Fruit fly (Drosophila melanogaster): ENCODE results near the gene CG8028.
A peak's percentile ranks its signal among the peaks of the same experiment; 100 is the strongest.

Gene CG8028

dm6 chrX:19243379-19243834 is 36.7 kb downstream of the CG8028 start, which contains the start of gene CG7889 (continued):
- peak; percentile 11; the same call in 1 of the 2 replicates for TF ChIP-seq CG13287 (GFP tag; IDR thresholded peaks at IDR 0.05; ENCODE audit: partially characterized antibody)
- no peak for TF ChIP-seq CG16779 (GFP tag; IDR thresholded peaks at IDR 0.05)
- no peak for TF ChIP-seq Chrac-16 (GFP tag; optimal IDR thresholded peaks at IDR 0.05)
- no peak for TF ChIP-seq CG11247 (GFP tag; IDR thresholded peaks at IDR 0.05)
- TF ChIP-seq tin (GFP tag; optimal IDR thresholded peaks at IDR 0.05) = no peak
- peak; percentile 42; the same call in 1 of the 2 replicates for TF ChIP-seq Rfx (GFP tag; IDR thresholded peaks at IDR 0.05)

- peak; percentile 74 for TF ChIP-seq Deaf1 (tag; optimal IDR thresholded peaks at IDR 0.05)
- peak; percentile 66 for TF ChIP-seq sens (GFP tag)
- 0 out of 2 replicates have a peak, but pooled peaks have one; percentile 9 for TF ChIP-seq E2f2 (GFP tag; IDR thresholded peaks at IDR 0.05)
- TF ChIP-seq Pdp1 (GFP tag; optimal IDR thresholded peaks at IDR 0.05) = peak in 1 of 2 experiments; percentile 56
- TF ChIP-seq D19B (GFP tag; optimal IDR thresholded peaks at IDR 0.05) = peak; percentile 37
- TF ChIP-seq lab (GFP tag; optimal IDR thresholded peaks at IDR 0.05) = peak; percentile 10
- peak; percentile 58 for TF ChIP-seq CTCF (GFP tag; optimal IDR thresholded peaks at IDR 0.05)
- TF ChIP-seq Aef1 (GFP tag; IDR thresholded peaks at IDR 0.05) = no peak
- peak; percentile 33 for TF ChIP-seq zf30C (GFP tag; optimal IDR thresholded peaks at IDR 0.05)
- TF ChIP-seq sug (tag; optimal IDR thresholded peaks at IDR 0.05) = peak; percentile 4
- peak; percentile 2 for TF ChIP-seq CG1603 (tag; optimal IDR thresholded peaks at IDR 0.05)
- TF ChIP-seq Meics (GFP tag; optimal IDR thresholded peaks at IDR 0.05) = peak; percentile 29
- peak; percentile 6 for TF ChIP-seq CG3281 (GFP tag; optimal IDR thresholded peaks at IDR 0.05)
- no peak for TF ChIP-seq CG15514 (GFP tag; optimal IDR thresholded peaks at IDR 0.05)
- TF ChIP-seq Bgb (GFP tag; IDR thresholded peaks at IDR 0.05; ENCODE audit: partially characterized antibody) = peak; percentile 25; the same call in 1 of the 2 replicates
- TF ChIP-seq CG8290 (GFP tag; optimal IDR thresholded peaks at IDR 0.05) = peak; percentile 52
- peak in 1 of 2 experiments; percentile 24 for TF ChIP-seq CG8290 (tag; optimal IDR thresholded peaks at IDR 0.05)
- no peak for TF ChIP-seq ac (GFP tag; optimal IDR thresholded peaks at IDR 0.05)
- peak; percentile 72 for TF ChIP-seq Med (GFP tag)
- no peak for TF ChIP-seq BEAF-32 (GFP tag; optimal IDR thresholded peaks at IDR 0.05)
- TF ChIP-seq CG2199 (GFP tag; IDR thresholded peaks at IDR 0.05) = 0 out of 3 replicates have a peak, but pooled peaks have one; percentile 70
- peak; percentile 20 for TF ChIP-seq CG9437 (GFP tag; optimal IDR thresholded peaks at IDR 0.05)
- no peak for TF ChIP-seq CG14050 (GFP tag; IDR thresholded peaks at IDR 0.05)
- no peak for TF ChIP-seq Trl (optimal IDR thresholded peaks at IDR 0.05)
- no peak for TF ChIP-seq Trl (GFP tag; optimal IDR thresholded peaks at IDR 0.05)
- peak; percentile 69 for TF ChIP-seq CG8281 (tag; optimal IDR thresholded peaks at IDR 0.05)
- peak; percentile 33 for TF ChIP-seq Ets97D (GFP tag; optimal IDR thresholded peaks at IDR 0.05)
- peak; percentile 19 for TF ChIP-seq HmgZ (tag; optimal IDR thresholded peaks at IDR 0.05)
- TF ChIP-seq Abd-B (GFP tag; optimal IDR thresholded peaks at IDR 0.05) = no peak
- TF ChIP-seq pita (GFP tag; optimal IDR thresholded peaks at IDR 0.05) = peak; percentile 10
These were observed 38.3 kb downstream of the CG8028 start, which contains the start of gene CG14196 for dm6 chrX:19241790-19242373. Gene CG14196 (minus strand): TSS chrX:19241840.

dm6 chrX:19240230-19240839 is 39.8 kb downstream of the CG8028 start:
- TF ChIP-seq sim (GFP tag; IDR thresholded peaks at IDR 0.05) = no peak
- TF ChIP-seq tll (GFP tag; optimal IDR thresholded peaks at IDR 0.05) = no peak
- TF ChIP-seq CG13775 (GFP tag; optimal IDR thresholded peaks at IDR 0.05) = no peak
- TF ChIP-seq Myb (GFP tag; optimal IDR thresholded peaks at IDR 0.05) = no peak
- no peak for TF ChIP-seq CG11723 (GFP tag; optimal IDR thresholded peaks at IDR 0.05)
- TF ChIP-seq CG14050 (GFP tag; IDR thresholded peaks at IDR 0.05) = no peak
- 0 out of 2 replicates have a peak, but pooled peaks have one; percentile 6 for TF ChIP-seq sisA (GFP tag; IDR thresholded peaks at IDR 0.05)
- TF ChIP-seq HHEX (GFP tag; optimal IDR thresholded peaks at IDR 0.05) = no peak
- no peak for TF ChIP-seq CG2120 (GFP tag; optimal IDR thresholded peaks at IDR 0.05)
- no peak for TF ChIP-seq kah (GFP tag; optimal IDR thresholded peaks at IDR 0.05)
- TF ChIP-seq CG34376 (GFP tag; optimal IDR thresholded peaks at IDR 0.05) = peak; percentile 33
- TF ChIP-seq CG3065 (GFP tag; optimal IDR thresholded peaks at IDR 0.05) = no peak
- no peak for TF ChIP-seq gt (GFP tag; IDR thresholded peaks at IDR 0.05)
- peak; percentile 57 for TF ChIP-seq sug (tag; optimal IDR thresholded peaks at IDR 0.05)
